Fruit fly (Drosophila melanogaster) whole organism, wandering third instar larva: Measurements from ENCODE around the gene Tdh.
A peak's percentile ranks its signal among the peaks of the same experiment; 100 is the strongest.

Experiments used
- Abd-B ChIP-seq: fragments of >200 bp; optimal IDR thresholded peaks from 2 replicates; lab custom pipeline; 2017; ENCODE audit warnings: missing biosample characterization, missing genetic modification characterization
- CG32264 ChIP-seq: fragments of 200-800 bp; sonication (Bioruptor generic); optimal IDR thresholded peaks from 2 replicates; lab custom pipeline; 2016; ENCODE audit warnings: missing biosample characterization, missing genetic modification characterization
- CG9705 ChIP-seq: fragments of 200-800 bp; sonication (Bioruptor generic); optimal IDR thresholded peaks from 2 replicates; lab custom pipeline; 2018; ENCODE audit warnings: missing biosample characterization, mild to moderate bottlenecking, missing genetic modification characterization
- CrebA ChIP-seq: fragments of 200-800 bp; sonication (Bioruptor generic); optimal IDR thresholded peaks from 2 replicates; lab custom pipeline; 2016; ENCODE audit warnings: missing biosample characterization, mild to moderate bottlenecking, missing genetic modification characterization, borderline replicate concordance
- Dif ChIP-seq: fragments of 200-275, 200-300 bp; sonication (Bioruptor generic); optimal IDR thresholded peaks from 2 replicates; lab custom pipeline; 2018; ENCODE audit warnings: missing biosample characterization, missing genetic modification characterization; ENCODE audit not compliant: partially characterized antibody
- GATAd ChIP-seq: sonication (Bioruptor generic); optimal IDR thresholded peaks from 2 replicates; lab custom pipeline; 2016; ENCODE audit warnings: missing biosample characterization, missing genetic modification characterization
- HLH106 ChIP-seq: fragments of 200-800 bp; optimal IDR thresholded peaks from 3 replicates; lab custom pipeline; 2019; ENCODE audit warnings: missing biosample characterization, mild to moderate bottlenecking, missing genetic modification characterization, moderate library complexity
- Hr78 ChIP-seq: fragments of >200 bp; optimal IDR thresholded peaks from 2 replicates; lab custom pipeline; 2017; ENCODE audit warnings: missing biosample characterization, missing genetic modification characterization
- Hr83 ChIP-seq: fragments of 200-300 bp; sonication (Bioruptor generic); optimal IDR thresholded peaks from 2 replicates; lab custom pipeline; 2016; ENCODE audit warnings: missing biosample characterization, mild to moderate bottlenecking, missing genetic modification characterization, moderate library complexity; ENCODE audit not compliant: poor library complexity, severe bottlenecking
- Jra ChIP-seq: sonication (Bioruptor generic); optimal IDR thresholded peaks from 2 replicates; lab custom pipeline; 2016; ENCODE audit warnings: missing biosample characterization, missing genetic modification characterization
- Mio ChIP-seq: sonication (Bioruptor generic); optimal IDR thresholded peaks from 2 replicates; lab custom pipeline; 2016; ENCODE audit warnings: missing biosample characterization, missing genetic modification characterization
- Myc ChIP-seq: fragments of >200 bp; optimal IDR thresholded peaks from 2 replicates; lab custom pipeline; 2017
- N ChIP-seq: fragments of >200 bp; optimal IDR thresholded peaks from 2 replicates; lab custom pipeline; 2018; ENCODE audit warnings: missing biosample characterization, missing external identifiers, missing genetic modification characterization
- OdsH ChIP-seq: fragments of 200-800 bp; sonication (Bioruptor generic); optimal IDR thresholded peaks from 2 replicates; lab custom pipeline; 2016; ENCODE audit warnings: missing biosample characterization, mild to moderate bottlenecking, missing genetic modification characterization
- Rel ChIP-seq, 2 experiments: fragments of 200-800 bp; sonication (Bioruptor generic) in 1 of 2; optimal IDR thresholded peaks; 2 replicates in 1 of 2; 3 replicates in 1 of 2; lab custom pipeline; 2016 to 2019; ENCODE audit warnings: mild to moderate bottlenecking in 2 of 2, missing biosample characterization in 2 of 2, missing genetic modification characterization in 2 of 2, moderate library complexity in 1 of 2
- Sp1 ChIP-seq: fragments of 200-800 bp; sonication (Bioruptor generic); optimal IDR thresholded peaks from 3 replicates; lab custom pipeline; 2019; ENCODE audit warnings: missing biosample characterization, mild to moderate bottlenecking, missing genetic modification characterization, moderate library complexity
- br ChIP-seq: fragments of 200-800 bp; sonication (Bioruptor generic); optimal IDR thresholded peaks from 2 replicates; lab custom pipeline; 2016; ENCODE audit warnings: missing biosample characterization, missing genetic modification characterization
- brk ChIP-seq: fragments of 200-800 bp; sonication (Bioruptor generic); optimal IDR thresholded peaks from 2 replicates; lab custom pipeline; 2016; ENCODE audit warnings: missing biosample characterization, mild to moderate bottlenecking, missing genetic modification characterization
- dmrt93B ChIP-seq: fragments of 200-800 bp; sonication (Bioruptor generic); optimal IDR thresholded peaks from 2 replicates; lab custom pipeline; 2018; ENCODE audit warnings: missing biosample characterization, mild to moderate bottlenecking, missing genetic modification characterization
- dsf ChIP-seq: sonication (Bioruptor generic); optimal IDR thresholded peaks from 2 replicates; lab custom pipeline; 2016; ENCODE audit warnings: missing biosample characterization, missing genetic modification characterization, borderline replicate concordance
- foxo ChIP-seq, 2 experiments: fragments of 200-800 bp; sonication (Bioruptor generic); optimal IDR thresholded peaks; 2 replicates in 1 of 2; 3 replicates in 1 of 2; lab custom pipeline; 2016 to 2017; ENCODE audit warnings: missing biosample characterization in 2 of 2, missing genetic modification characterization in 2 of 2
- h ChIP-seq: fragments of 200-800 bp; sonication (Bioruptor generic); optimal IDR thresholded peaks from 3 replicates; lab custom pipeline; 2016; ENCODE audit warnings: missing biosample characterization, mild to moderate bottlenecking, missing genetic modification characterization
- jim ChIP-seq: fragments of 175-275, 200-325 bp; sonication (Bioruptor generic); optimal IDR thresholded peaks from 2 replicates; lab custom pipeline; 2016; ENCODE audit warnings: missing biosample characterization, mild to moderate bottlenecking, missing genetic modification characterization
- pan ChIP-seq: fragments of >200 bp; optimal IDR thresholded peaks from 2 replicates; lab custom pipeline; 2017
- sage ChIP-seq: fragments of 200-800 bp; sonication (Bioruptor generic); optimal IDR thresholded peaks from 2 replicates; lab custom pipeline; 2016; ENCODE audit warnings: missing biosample characterization, mild to moderate bottlenecking, missing genetic modification characterization
- sv ChIP-seq: fragments of 200-800 bp; sonication (Bioruptor generic); optimal IDR thresholded peaks from 3 replicates; lab custom pipeline; 2016; ENCODE audit warnings: missing biosample characterization, missing genetic modification characterization
- woc ChIP-seq: sonication (Bioruptor generic); optimal IDR thresholded peaks from 2 replicates; lab custom pipeline; 2016; ENCODE audit warnings: missing biosample characterization, mild to moderate bottlenecking, missing genetic modification characterization

The Tdh gene

DNA sequence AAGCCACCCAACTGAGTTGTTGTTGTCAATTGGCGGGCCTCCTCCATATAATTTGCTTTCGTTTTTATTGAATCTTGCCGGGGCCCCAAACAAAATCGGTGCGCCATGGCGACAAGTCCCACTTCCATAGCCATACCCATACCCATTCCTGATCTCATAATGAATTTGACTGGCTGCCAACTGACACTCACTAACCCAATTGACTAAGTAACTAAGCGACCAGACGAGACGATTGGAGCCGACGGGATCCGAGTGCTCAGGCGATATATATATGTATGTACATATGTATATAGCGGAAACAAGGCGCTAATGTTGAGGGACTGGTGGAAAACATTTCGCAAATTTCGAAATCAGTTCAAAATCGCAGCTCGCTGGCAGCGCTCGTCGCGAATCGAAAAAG lies at the start of gene Tdh:
Gene Tdh (plus strand): TSS at position 346 of the 400 bp plus-strand sequence.
- TF ChIP-seq OdsH (GFP tag; lab: Kevin White, UChicago), result no peak
- TF ChIP-seq Hr78 (GFP tag; lab: Kevin White, UChicago), result no peak
- no peak for TF ChIP-seq pan (lab: Kevin White, UChicago)
- TF ChIP-seq foxo (GFP tag; optimal IDR thresholded peaks at IDR 0.05; lab: Kevin White, UChicago), result no peak
- TF ChIP-seq HLH106 (tag; lab: Kevin White, UChicago), result no peak
- no peak for TF ChIP-seq Jra (GFP tag; lab: Kevin White, UChicago)
- TF ChIP-seq N (GFP tag; lab: Kevin White, UChicago), result no peak
- TF ChIP-seq brk (GFP tag; lab: Kevin White, UChicago), result no peak
- TF ChIP-seq br (GFP tag; lab: Kevin White, UChicago), result no peak
- TF ChIP-seq h (GFP tag; lab: Kevin White, UChicago), result no peak

DNA sequence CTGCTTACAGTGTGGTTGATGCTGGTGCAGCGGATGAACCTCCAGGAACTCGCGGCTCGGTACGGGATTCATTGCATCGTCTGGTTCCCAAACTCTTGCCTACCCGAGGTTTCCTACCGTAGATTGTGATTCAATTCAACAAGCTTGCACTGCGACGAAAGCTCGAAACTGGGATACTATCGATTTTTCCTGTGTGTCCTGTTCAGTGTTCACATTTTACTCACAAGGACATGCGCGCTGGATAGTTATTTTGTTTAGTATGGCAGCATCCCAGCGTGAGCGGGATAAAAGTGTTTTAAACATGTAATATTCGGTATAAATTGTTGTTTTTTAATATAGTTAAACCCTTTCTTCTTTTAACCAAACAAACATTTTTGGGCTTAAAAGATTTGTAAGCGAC lies 40.9 kb upstream of the Tdh start, which contains the start of gene CG5282:
Gene CG5282 (minus strand): TSS at position 184 of the 400 bp plus-strand sequence.
- no peak for TF ChIP-seq Mio (GFP tag; lab: Kevin White, UChicago)

dm6 chr3L:20427449-20427848 lies 39.3 kb upstream of the Tdh start, which contains the start of gene CG5274:
CG5274 (minus strand) TSS chr3L:20427666.
- TF ChIP-seq Sp1 (no peak), woc (GFP tag; lab: Kevin White, UChicago) (no peak)
- TF ChIP-seq, all 38 proteins: peak for 0

DNA sequence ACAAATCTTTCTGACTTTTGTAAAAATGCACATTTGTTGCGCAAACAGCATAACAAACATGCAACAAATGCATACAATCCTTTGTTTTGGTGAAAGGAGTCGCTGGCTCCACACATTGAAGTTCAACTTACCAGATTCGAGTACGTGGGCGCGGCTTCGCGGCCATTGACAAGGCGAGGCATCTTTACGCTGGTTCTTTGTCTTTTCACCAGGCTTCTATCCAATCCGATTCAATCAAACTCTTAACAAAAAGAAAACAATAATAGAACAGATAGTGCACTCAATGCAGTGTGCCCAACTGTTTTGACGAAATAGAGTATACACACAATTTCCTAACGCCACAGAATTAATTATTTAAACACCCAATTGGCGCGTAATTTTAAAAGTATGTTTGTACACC lies 36.6 kb upstream of the Tdh start, which contains the start of gene CG5262:
Gene CG5262 (minus strand): TSS at position 294 of the 400 bp plus-strand sequence.
- TF ChIP-seq OdsH (GFP tag; lab: Kevin White, UChicago), result no peak
- no peak for TF ChIP-seq Rel (GFP tag; optimal IDR thresholded peaks at IDR 0.05; lab: Kevin White, UChicago)
- peak; percentile 15 for TF ChIP-seq Rel (tag; optimal IDR thresholded peaks at IDR 0.05; lab: Kevin White, UChicago)

- TF ChIP-seq Myc (lab: Kevin White, UChicago) (no peak), Jra (GFP tag; lab: Kevin White, UChicago) (no peak), Rel (GFP tag; optimal IDR thresholded peaks at IDR 0.05; lab: Kevin White, UChicago) (no peak), Rel (tag; optimal IDR thresholded peaks at IDR 0.05; lab: Kevin White, UChicago) (no peak), pan (lab: Kevin White, UChicago) (no peak), dmrt93B (no peak), Abd-B (GFP tag; lab: Kevin White, UChicago) (no peak), Mio (GFP tag; lab: Kevin White, UChicago) (no peak), CG9705 (GFP tag; lab: Kevin White, UChicago) (no peak), jim (no peak), h (GFP tag; lab: Kevin White, UChicago) (no peak), sv (no peak), dsf (GFP tag; lab: Kevin White, UChicago) (no peak), Hr83 (GFP tag; lab: Kevin White, UChicago) (no peak), CrebA (GFP tag; lab: Kevin White, UChicago) (no peak), Dif (GFP tag; lab: Kevin White, UChicago) (no peak), Hr78 (GFP tag; lab: Kevin White, UChicago) (no peak), CG32264 (no peak), br (GFP tag; lab: Kevin White, UChicago) (no peak)
- TF ChIP-seq, all 38 proteins: peak for 0
Measured at dm6 chr3L:20431619-20432018, 35.1 kb upstream of the Tdh start.

DNA sequence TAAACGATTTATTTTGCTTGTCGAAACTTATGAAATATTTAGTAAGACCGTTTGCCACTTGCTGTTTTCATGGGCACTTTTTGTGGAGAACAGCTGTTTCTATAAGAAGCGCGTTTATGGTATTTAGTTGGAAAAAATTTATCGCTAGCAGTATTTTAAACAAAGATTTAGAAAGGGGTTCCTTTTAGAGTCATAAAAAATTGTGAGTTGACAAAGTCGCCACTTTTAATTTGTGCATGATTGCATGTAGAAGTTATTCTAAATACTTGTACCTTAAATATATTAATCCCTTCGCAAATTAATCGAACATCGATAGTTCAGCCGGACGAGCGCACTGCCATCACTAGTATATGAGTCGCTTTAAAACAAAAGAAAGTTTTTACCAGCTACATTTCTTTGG lies 34.4 kb upstream of the Tdh start, which contains the start of the genes Las and Psn:
Gene Las (minus strand): TSS at position 65 of the 400 bp plus-strand sequence.
Gene Psn (plus strand): TSS at position 172 of the 400 bp plus-strand sequence.
- TF ChIP-seq h (GFP tag; lab: Kevin White, UChicago) (no peak), dsf (GFP tag; lab: Kevin White, UChicago) (peak; percentile 10), Myc (lab: Kevin White, UChicago) (no peak), CG32264 (peak; percentile 31)

DNA sequence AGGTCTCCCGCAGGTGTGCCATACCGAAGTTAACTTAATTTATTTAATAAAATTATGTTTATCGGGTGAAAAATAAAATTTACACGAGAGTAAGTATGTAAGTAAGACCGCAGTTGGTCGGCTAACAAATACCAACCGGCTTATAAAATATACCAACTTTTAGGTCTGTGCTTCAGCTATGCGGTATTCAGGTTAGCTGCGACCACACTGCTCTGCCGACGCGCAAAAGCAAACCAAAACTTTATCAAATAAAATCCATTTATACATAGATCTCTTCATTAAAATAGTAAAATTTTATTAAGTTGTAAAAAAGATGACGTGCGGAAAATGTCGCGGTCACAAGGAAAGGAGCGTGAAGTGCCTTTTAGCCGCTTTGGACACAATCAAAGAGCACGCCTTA lies 30.7 kb upstream of the Tdh start, which contains the start of the genes mRpL15 and CtIP:
Gene mRpL15 (minus strand): TSS at position 141 of the 400 bp plus-strand sequence.
Gene CtIP (plus strand): TSS at position 182 of the 400 bp plus-strand sequence.
- no peak for TF ChIP-seq GATAd (GFP tag; lab: Kevin White, UChicago)
- no peak for TF ChIP-seq CG32264
- TF ChIP-seq sage, result peak; percentile 71
